Worm (Caenorhabditis elegans) whole organism, midembryonic: Measurements from ENCODE around the gene C18A11.1.

Source experiments
- T22C8.4 ChIP-seq: fragments of 200-800 bp; sonication (Bioruptor generic); IDR thresholded peaks from 2 replicates; pipeline ENCODE4 v1.3.6; 2022; ENCODE audit warnings: missing genetic modification characterization, missing compliant biosample characterization
- cog-1 ChIP-seq: sonication (generic microtip); optimal IDR thresholded peaks from 2 replicates; lab custom pipeline; 2016; ENCODE audit warnings: missing genetic modification characterization, missing compliant biosample characterization
- flt-1 ChIP-seq: fragments of 200-800 bp; sonication (Bioruptor generic); IDR thresholded peaks from 2 replicates; pipeline ENCODE4 v1.3.6; 2022; ENCODE audit warnings: missing genetic modification characterization, missing compliant biosample characterization
- klf-2 ChIP-seq: fragments of 200-800 bp; sonication (Bioruptor generic); conservative IDR thresholded peaks from 2 replicates; pipeline ENCODE4 v1.3.6; 2022; ENCODE audit warnings: missing genetic modification reagents, missing genetic modification characterization, missing compliant biosample characterization
- med-1 ChIP-seq: sonication (generic microtip); optimal IDR thresholded peaks from 2 replicates; lab custom pipeline; 2017; ENCODE audit warnings: missing genetic modification characterization, mild to moderate bottlenecking, missing compliant biosample characterization, antibody characterized with exemption, missing genetic modification reagents; ENCODE audit not compliant: insufficient read depth
- ref-1 ChIP-seq: fragments of 200-800 bp; sonication (Bioruptor generic); conservative IDR thresholded peaks from 2 replicates; pipeline ENCODE4 v1.3.6; 2022; ENCODE audit warnings: missing genetic modification reagents, missing genetic modification characterization, missing compliant biosample characterization
- tab-1 ChIP-seq: fragments of 200-800 bp; sonication (Bioruptor generic); IDR thresholded peaks from 2 replicates; pipeline ENCODE4 v1.3.6; 2022; ENCODE audit warnings: missing genetic modification characterization, missing compliant biosample characterization
- ztf-23 ChIP-seq: fragments of 200-800 bp; sonication (Bioruptor generic); IDR thresholded peaks from 2 replicates; pipeline ENCODE4 v1.3.6; 2022; ENCODE audit warnings: missing genetic modification reagents, missing genetic modification characterization, missing compliant biosample characterization
- ztf-29 ChIP-seq: fragments of 200-800 bp; sonication (Bioruptor generic); IDR thresholded peaks from 2 replicates; pipeline ENCODE4 v1.3.6; 2022; ENCODE audit warnings: missing genetic modification reagents, missing genetic modification characterization, missing compliant biosample characterization

C18A11.1 gene

DNA sequence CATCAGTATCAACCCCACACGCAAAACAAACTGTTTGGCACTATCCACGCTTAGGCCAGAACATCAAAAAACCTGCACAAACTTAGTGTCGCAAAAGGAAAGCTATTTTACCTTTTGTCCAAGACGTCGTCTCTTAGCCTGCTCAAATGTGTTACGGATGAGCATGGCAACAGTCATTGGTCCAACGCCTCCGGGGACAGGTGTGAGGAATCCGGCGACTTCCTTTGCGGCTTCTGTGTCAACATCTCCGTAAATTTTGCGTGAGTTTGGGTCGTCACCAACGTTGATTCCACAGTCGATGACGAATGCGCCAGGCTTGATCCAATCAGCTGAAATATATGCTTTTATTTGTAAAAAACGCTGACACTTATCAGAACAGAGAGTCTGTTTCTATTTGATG lies 15.5 kb downstream of the C18A11.1 start:
- TF ChIP-seq ztf-23 (GFP tag; lab: Robert Waterston, UW) (no peak), T22C8.4 (GFP tag; lab: Robert Waterston, UW) (no peak), flt-1 (GFP tag; lab: Robert Waterston, UW) (no peak), cog-1 (tag; lab: Kevin White, UChicago) (no peak), ref-1 (GFP tag; lab: Robert Waterston, UW) (no peak), tab-1 (no peak), med-1 (no peak), klf-2 (no peak), ztf-29 (GFP tag; lab: Robert Waterston, UW) (no peak)

DNA sequence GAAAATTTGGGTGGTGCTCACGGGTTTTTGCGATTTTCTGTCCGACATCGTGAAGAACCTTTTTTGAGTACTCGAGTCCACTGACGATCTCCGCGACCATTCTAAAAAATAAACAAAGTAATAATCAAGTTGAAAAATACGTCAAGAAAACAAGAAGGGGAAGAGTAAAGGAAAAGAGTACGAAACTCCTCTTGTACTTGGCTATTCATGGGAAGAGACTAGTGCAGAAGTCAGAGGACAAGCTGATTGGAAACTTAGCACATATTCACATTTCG lies 17.3 kb downstream of the C18A11.1 start, which contains the start of gene dao-3:
Gene dao-3 (minus strand): TSS at position 101 of the 275 bp plus-strand sequence.
- no peak for TF ChIP-seq klf-2
- no peak for TF ChIP-seq ref-1 (GFP tag; lab: Robert Waterston, UW)
- no peak for TF ChIP-seq T22C8.4 (GFP tag; lab: Robert Waterston, UW)
- no peak for TF ChIP-seq flt-1 (GFP tag; lab: Robert Waterston, UW)
- no peak for TF ChIP-seq ztf-29 (GFP tag; lab: Robert Waterston, UW)
- no peak for TF ChIP-seq ztf-23 (GFP tag; lab: Robert Waterston, UW)
- TF ChIP-seq tab-1, result no peak
- no peak for TF ChIP-seq med-1
- TF ChIP-seq cog-1 (tag; lab: Kevin White, UChicago), result no peak

DNA sequence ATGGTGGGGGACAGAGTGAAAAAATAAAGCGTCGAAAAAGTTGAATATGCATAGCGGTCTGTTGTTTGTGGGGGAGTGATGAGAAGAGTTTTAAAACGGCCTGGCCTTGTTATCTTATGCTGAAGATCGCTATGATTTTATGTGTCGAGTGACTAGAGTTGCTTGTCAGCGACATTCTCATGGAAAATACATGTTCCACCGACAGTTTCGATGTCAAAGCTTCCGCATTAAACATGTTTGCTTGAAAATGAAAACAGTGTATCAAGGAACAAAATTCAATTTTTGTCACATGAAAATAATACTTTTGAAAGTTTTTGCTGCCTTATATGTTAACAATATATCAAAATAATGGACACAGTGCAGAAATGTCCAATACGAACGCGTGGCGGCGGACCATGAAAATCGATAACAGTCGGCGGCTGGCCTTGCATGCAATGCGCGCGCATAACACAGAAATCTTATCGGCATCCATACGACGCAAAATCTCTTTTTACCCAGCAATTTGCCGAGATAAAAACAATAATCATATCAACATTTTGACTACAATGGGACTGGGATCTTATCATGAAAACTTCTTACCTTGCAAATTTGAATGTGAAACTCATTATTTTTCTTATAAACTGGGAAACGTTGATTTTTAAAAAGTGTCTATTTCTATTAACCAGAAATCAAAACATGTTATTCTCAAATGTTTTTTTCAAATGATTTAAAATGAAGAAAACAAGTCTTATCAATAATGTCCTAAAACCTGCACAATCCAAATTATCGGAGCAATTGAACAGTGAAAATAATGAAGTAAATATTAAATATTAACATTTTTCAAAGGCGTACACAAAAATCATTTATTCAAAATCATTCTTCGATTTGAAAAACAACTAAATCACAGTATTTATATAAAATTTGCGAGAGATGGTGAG lies 17.9 kb downstream of the C18A11.1 start:
- no peak for TF ChIP-seq tab-1
- no peak for TF ChIP-seq ztf-23 (GFP tag; lab: Robert Waterston, UW)
- TF ChIP-seq med-1, result no peak
- no peak for TF ChIP-seq flt-1 (GFP tag; lab: Robert Waterston, UW)
- TF ChIP-seq ref-1 (GFP tag; lab: Robert Waterston, UW), result no peak
- peak; percentile 46 for TF ChIP-seq T22C8.4 (GFP tag; lab: Robert Waterston, UW)

DNA sequence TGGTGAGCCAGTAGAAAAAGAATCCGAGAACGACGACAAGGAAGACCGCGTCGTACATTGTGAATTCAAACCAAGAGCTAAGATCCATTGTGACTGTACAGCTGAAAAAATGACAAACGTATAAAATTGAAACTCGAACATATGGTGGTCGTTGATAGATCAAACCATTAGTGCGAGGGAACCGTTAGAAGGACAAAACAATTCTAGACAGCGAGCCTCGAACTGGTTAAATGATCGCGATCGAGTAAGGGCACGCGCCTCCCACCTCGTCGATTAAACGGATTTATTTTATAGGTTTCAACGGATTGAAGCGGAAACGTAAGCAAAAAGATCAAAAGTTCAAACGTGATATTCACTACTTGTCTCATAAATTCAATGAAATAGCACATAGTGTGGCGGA lies 19.3 kb downstream of the C18A11.1 start, which contains the start of gene vem-1:
Gene vem-1 (minus strand): TSS at position 101 of the 400 bp plus-strand sequence.
- TF ChIP-seq flt-1 (GFP tag; lab: Robert Waterston, UW), result no peak
- TF ChIP-seq tab-1, result no peak
- TF ChIP-seq ztf-23 (GFP tag; lab: Robert Waterston, UW), result no peak
- no peak for TF ChIP-seq ref-1 (GFP tag; lab: Robert Waterston, UW)
- TF ChIP-seq klf-2, result no peak
- TF ChIP-seq T22C8.4 (GFP tag; lab: Robert Waterston, UW), result no peak
- no peak for TF ChIP-seq med-1
- no peak for TF ChIP-seq ztf-29 (GFP tag; lab: Robert Waterston, UW)
- TF ChIP-seq cog-1 (tag; lab: Kevin White, UChicago), result no peak

DNA sequence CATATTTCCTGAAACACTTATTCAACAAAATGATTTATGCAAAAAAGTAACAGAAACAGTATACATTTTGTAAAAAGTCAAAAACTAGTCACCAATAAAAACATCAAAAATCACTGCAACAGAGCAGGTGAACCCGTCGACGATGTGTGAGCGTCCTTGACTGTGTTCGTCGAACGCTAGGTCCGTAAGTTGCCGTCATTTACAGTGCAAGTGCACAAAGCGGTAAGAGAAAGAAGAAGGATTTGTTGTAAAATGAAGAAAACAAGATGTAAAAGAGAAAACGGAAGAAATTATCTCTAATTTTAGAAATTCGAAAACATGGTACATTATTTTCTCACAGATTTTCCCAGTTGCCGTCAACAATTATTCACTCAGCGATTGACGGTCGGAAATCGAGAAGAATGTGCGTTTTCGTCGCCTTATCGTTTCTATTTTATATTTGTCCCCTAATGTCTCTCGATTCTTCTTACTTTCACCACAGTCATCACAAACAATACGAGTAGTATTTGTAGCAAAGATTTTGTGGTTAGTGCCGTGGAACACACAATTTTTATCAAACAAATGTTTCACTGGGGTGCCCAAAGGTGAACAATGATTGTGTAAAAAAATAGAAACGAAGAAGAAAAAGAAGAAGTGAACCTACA lies 20.3 kb downstream of the C18A11.1 start:
- TF ChIP-seq ztf-23 (GFP tag; lab: Robert Waterston, UW) (no peak), klf-2 (no peak), ztf-29 (GFP tag; lab: Robert Waterston, UW) (no peak)

DNA sequence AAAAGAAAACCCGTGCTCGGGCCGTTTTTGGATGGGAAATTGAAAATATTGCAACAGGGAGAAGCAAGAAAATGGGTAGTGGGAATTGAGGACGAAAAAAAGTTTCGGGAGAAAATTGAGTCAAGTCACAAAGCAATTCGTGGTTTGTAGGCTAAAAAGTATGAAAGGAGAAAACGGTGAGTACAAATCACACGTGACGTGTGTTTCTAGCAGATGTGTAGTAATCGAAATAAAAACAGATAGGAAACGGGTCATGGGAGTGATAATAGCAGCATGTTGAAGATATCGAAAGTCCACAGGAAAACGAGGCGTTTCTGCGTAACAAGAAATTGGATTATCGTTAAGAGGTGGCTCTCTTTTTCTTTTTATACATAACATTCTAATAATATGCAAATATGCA lies 20.8 kb downstream of the C18A11.1 start:
- TF ChIP-seq cog-1 (tag; lab: Kevin White, UChicago), result no peak
- no peak for TF ChIP-seq flt-1 (GFP tag; lab: Robert Waterston, UW)
- no peak for TF ChIP-seq klf-2
- TF ChIP-seq med-1, result no peak
- no peak for TF ChIP-seq ztf-23 (GFP tag; lab: Robert Waterston, UW)
- no peak for TF ChIP-seq ref-1 (GFP tag; lab: Robert Waterston, UW)
- TF ChIP-seq ztf-29 (GFP tag; lab: Robert Waterston, UW), result no peak
- no peak for TF ChIP-seq tab-1
- TF ChIP-seq T22C8.4 (GFP tag; lab: Robert Waterston, UW), result no peak

DNA sequence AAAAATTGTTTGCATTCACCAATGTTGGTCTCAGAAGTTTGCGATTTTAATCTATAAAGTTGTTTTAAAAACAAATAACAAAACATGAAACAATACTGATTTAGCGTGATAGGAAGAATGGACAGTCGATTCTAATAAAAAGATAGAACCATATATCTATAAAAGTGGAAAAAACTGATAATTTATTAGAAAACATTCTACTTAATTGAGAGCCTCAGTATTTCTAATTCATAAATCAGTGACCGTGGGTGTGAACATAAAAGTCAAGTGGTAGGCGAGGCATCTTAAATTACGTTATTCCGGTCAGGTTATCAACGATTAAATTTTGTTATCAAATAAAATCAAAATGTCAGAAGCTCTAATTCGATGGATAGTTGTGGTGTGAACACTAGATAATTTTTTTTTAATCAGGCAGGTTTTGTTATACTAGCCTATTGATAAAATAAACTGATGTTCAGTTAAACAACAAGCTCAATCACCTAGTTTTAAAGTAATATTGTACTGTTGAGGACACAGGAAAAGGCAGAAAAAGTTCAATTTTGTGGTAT lies 29.8 kb downstream of the C18A11.1 start, which contains the start of gene catp-5:
Gene catp-5 (minus strand): TSS at position 51 of the 548 bp plus-strand sequence.
- TF ChIP-seq cog-1 (tag; lab: Kevin White, UChicago) (no peak), med-1 (no peak), tab-1 (no peak), klf-2 (no peak), ref-1 (GFP tag; lab: Robert Waterston, UW) (no peak), ztf-23 (GFP tag; lab: Robert Waterston, UW) (no peak), T22C8.4 (GFP tag; lab: Robert Waterston, UW) (no peak)

DNA sequence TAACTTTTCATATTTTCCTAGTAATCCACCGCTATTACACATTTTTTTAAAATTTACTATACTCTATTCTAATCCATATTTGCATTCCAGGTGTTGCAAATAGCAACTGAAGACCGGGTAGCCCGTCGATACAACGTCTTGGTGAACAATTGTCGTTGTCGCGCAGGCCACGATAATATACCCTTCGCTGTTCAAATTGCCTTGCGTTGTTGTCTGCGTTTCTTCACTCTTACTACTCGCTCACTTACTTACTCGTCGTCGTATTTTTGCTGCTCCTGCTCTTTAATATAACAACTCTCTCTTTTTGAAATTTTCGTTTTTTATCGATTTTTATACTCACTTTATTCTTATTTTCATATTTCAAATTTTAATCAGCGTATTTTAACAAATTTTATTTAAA lies 34.8 kb downstream of the C18A11.1 start, which contains the start of gene K07E3.2:
Gene K07E3.2 (plus strand): TSS at position 400 of the 400 bp plus-strand sequence.
- TF ChIP-seq tab-1, result no peak

DNA sequence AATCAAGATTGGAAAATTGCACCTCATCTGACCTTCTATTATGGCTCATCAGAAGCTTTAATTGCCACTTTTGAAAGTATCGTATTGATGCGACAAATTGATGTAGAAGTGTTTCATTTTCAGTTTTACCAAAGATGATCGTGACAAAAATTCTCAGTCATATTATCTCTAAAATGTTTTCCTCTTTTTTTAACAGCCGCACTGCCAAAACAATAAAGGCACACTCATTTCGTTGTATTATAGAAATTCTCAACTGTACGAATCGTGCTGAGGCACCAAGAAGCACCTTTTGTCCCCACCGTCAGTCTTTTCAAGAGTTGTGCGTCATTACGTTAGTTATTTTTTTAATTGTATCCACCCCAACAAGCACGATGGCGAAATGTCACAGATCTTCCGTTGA lies 38.8 kb downstream of the C18A11.1 start, which contains the start of gene K07E3.9:
Gene K07E3.9 (plus strand): TSS at position 301 of the 400 bp plus-strand sequence.
- TF ChIP-seq med-1, result no peak

DNA sequence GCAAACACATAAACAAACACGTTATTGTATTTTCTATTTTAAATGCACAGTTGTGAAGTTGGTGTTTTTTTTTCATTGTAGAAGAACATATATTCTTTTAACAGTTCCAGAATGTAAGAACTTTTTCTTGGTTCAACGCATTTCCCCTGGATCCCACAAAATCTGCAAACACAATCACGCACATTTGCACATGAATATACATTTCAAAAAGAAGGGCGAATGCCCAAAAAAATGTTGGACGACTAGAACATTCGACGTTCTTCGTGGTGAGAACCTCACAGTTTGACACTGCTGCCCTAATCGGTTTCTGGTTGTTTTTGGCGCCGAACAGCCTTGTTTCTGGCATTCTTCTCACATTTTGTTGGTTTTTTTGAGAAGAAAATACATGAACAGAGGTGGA lies 40.4 kb downstream of the C18A11.1 start:
- TF ChIP-seq med-1 (no peak), ztf-23 (GFP tag; lab: Robert Waterston, UW) (no peak), klf-2 (no peak), ztf-29 (GFP tag; lab: Robert Waterston, UW) (no peak), ref-1 (GFP tag; lab: Robert Waterston, UW) (no peak), T22C8.4 (GFP tag; lab: Robert Waterston, UW) (no peak), flt-1 (GFP tag; lab: Robert Waterston, UW) (no peak), cog-1 (tag; lab: Kevin White, UChicago) (no peak), tab-1 (no peak)
